Fruit fly (Drosophila melanogaster) whole organism, prepupa: Measurements from ENCODE around the gene CG31391.

Source experiments
- CG16779 ChIP-seq: fragments of 200-800 bp; sonication (Bioruptor generic); optimal IDR thresholded peaks from 3 replicates; lab custom pipeline; 2017; ENCODE audit warnings: missing biosample characterization, mild to moderate bottlenecking, missing genetic modification characterization
- CG4318 ChIP-seq: fragments of 200-800 bp; sonication (Bioruptor generic); optimal IDR thresholded peaks from 3 replicates; lab custom pipeline; 2017; ENCODE audit warnings: missing biosample characterization, mild to moderate bottlenecking, missing genetic modification characterization
- CG7368 ChIP-seq: fragments of 200-800 bp; sonication (Bioruptor generic); optimal IDR thresholded peaks from 3 replicates; lab custom pipeline; 2016; ENCODE audit warnings: missing biosample characterization, missing genetic modification characterization
- Eip75B ChIP-seq: fragments of 200-800 bp; sonication (Bioruptor generic); optimal IDR thresholded peaks from 3 replicates; lab custom pipeline; 2016; ENCODE audit warnings: missing biosample characterization, missing genetic modification characterization
- Hr38 ChIP-seq: sonication (Bioruptor generic); optimal IDR thresholded peaks from 2 replicates; lab custom pipeline; 2016; ENCODE audit warnings: missing biosample characterization, missing genetic modification characterization
- Hr39 ChIP-seq: fragments of 200-800 bp; sonication (Bioruptor generic); optimal IDR thresholded peaks from 2 replicates; lab custom pipeline; 2016; ENCODE audit warnings: missing biosample characterization, missing genetic modification characterization
- Lpt ChIP-seq: fragments of 200-800 bp; sonication (Bioruptor generic); optimal IDR thresholded peaks from 3 replicates; lab custom pipeline; 2016; ENCODE audit warnings: missing biosample characterization, missing genetic modification characterization
- OdsH ChIP-seq: fragments of 200-800 bp; sonication (Bioruptor generic); optimal IDR thresholded peaks from 3 replicates; lab custom pipeline; 2016; ENCODE audit warnings: missing biosample characterization, missing genetic modification characterization
- Sox102F ChIP-seq: fragments of 200-800 bp; sonication (Bioruptor generic); optimal IDR thresholded peaks from 2 replicates; lab custom pipeline; 2016; ENCODE audit warnings: missing biosample characterization, mild to moderate bottlenecking, missing genetic modification characterization
- achi ChIP-seq: fragments of 200-800 bp; sonication (Bioruptor generic); optimal IDR thresholded peaks from 3 replicates; lab custom pipeline; 2016; ENCODE audit warnings: missing biosample characterization, missing genetic modification characterization
- acj6 ChIP-seq: fragments of 200-800 bp; sonication (Bioruptor generic); optimal IDR thresholded peaks from 3 replicates; lab custom pipeline; 2016; ENCODE audit warnings: missing biosample characterization, missing genetic modification characterization
- fd59A ChIP-seq: fragments of 200-800 bp; sonication (Bioruptor generic); optimal IDR thresholded peaks from 2 replicates; lab custom pipeline; 2017; ENCODE audit warnings: missing biosample characterization, mild to moderate bottlenecking, missing genetic modification characterization, missing genetic modification reagents
- lz ChIP-seq: fragments of 200-800 bp; sonication (Bioruptor generic); optimal IDR thresholded peaks from 3 replicates; lab custom pipeline; 2016; ENCODE audit warnings: missing biosample characterization, missing genetic modification characterization
- svp ChIP-seq: fragments of 200-800 bp; sonication (Bioruptor generic); peaks from one replicate; lab custom pipeline; 2016; ENCODE audit warnings: missing biosample characterization, missing genetic modification characterization

dm6 chr3R:10683226-10683625, 21.6 kb downstream of the CG31391 start:
- no peak for TF ChIP-seq Hr39 (GFP tag; lab: Kevin White, UChicago)
- TF ChIP-seq fd59A (GFP tag; lab: Kevin White, UChicago) = no peak
- TF ChIP-seq CG4318 = no peak
- TF ChIP-seq CG7368 (GFP tag; lab: Kevin White, UChicago) = no peak
- TF ChIP-seq svp (GFP tag; lab: Kevin White, UChicago) = no peak
- no peak for TF ChIP-seq Eip75B
- no peak for TF ChIP-seq achi (GFP tag; lab: Kevin White, UChicago)
- TF ChIP-seq Lpt = no peak
- no peak for TF ChIP-seq lz (GFP tag; lab: Kevin White, UChicago)
- TF ChIP-seq CG16779 = no peak
- no peak for TF ChIP-seq Sox102F (GFP tag; lab: Kevin White, UChicago)
- TF ChIP-seq acj6 (GFP tag; lab: Kevin White, UChicago) = no peak
- no peak for TF ChIP-seq OdsH (GFP tag; lab: Kevin White, UChicago)
- TF ChIP-seq Hr38 = no peak
